Worm (Caenorhabditis elegans): ENCODE results near the gene K10C9.1.

The K10C9.1 gene

DNA sequence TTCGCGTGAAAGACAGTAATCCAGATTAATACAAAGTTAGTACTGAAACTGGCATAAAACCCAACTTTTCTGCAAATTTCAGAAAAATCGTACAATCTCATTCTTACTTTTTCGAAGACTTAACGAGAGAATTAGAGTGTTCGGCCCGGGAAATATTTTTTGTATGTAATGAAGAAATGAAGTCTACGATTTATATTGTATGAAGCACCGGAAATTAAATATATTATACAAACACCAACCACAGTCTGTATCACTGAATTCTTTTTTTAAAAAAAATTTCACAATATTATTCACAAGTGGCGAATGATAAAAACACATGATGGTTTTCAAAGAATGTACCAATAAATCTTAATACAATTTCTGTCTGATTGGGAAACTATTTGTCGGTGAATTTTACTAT is 10.6 kb upstream of the K10C9.1 start, which contains the start of gene str-67:
str-67 (minus strand) TSS at position 101 of the 400 bp plus-strand sequence.
- no peak for TF ChIP-seq tag-97 (GFP tag; IDR thresholded peaks at IDR 0.05)
- no peak for TF ChIP-seq zip-11 (GFP tag; IDR thresholded peaks at IDR 0.05)

DNA sequence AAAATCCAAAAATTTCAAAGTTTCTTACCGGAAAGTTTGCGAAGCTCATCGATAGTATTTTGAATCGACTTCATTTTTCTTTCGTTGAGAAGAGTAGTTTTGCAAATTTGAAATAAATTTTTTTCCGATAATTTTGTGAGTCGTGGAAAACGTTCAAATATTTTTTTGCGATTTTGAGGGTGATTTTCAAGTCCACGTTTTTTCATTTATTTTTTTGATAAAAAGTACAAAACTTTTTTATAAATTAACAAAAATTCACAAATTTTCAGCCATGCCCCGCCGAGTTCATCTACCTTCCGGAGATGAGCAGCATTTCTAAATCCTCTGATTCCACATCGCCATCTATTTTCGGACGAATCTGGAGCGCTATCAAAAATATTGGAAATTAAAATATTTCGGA is 7.6 kb upstream of the K10C9.1 start, which contains the start of gene K10C9.7:
K10C9.7 (minus strand) TSS at position 101 of the 400 bp plus-strand sequence.
- TF ChIP-seq ZK337.2 (GFP tag; IDR thresholded peaks at IDR 0.05), result no peak
- no peak for TF ChIP-seq nhr-76 (tag; optimal IDR thresholded peaks at IDR 0.05)
- no peak for TF ChIP-seq rbr-2 (tag; optimal IDR thresholded peaks at IDR 0.05)

ce11 chrV:1084016-1084415 is 9.0 kb downstream of the K10C9.1 start, which contains the start of gene Y50D4B.6:
Gene Y50D4B.6 (plus strand): TSS chrV:1084316.
- TF ChIP-seq zag-1 (tag; optimal IDR thresholded peaks at IDR 0.05), result no peak
- no peak for TF ChIP-seq saeg-2 (GFP tag; IDR thresholded peaks at IDR 0.05)
- TF ChIP-seq mdt-29 (GFP tag; IDR thresholded peaks at IDR 0.05), result no peak
- no peak for TF ChIP-seq T20F7.1 (GFP tag; optimal IDR thresholded peaks at IDR 0.05)
- TF ChIP-seq tag-97 (GFP tag; IDR thresholded peaks at IDR 0.05), result no peak
- TF ChIP-seq lim-7 (GFP tag; IDR thresholded peaks at IDR 0.05), result no peak
- TF ChIP-seq T26A8.4 (GFP tag; IDR thresholded peaks at IDR 0.05), result no peak
- TF ChIP-seq nhr-10 (tag; optimal IDR thresholded peaks at IDR 0.05), result no peak
- TF ChIP-seq nhr-42 (GFP tag; IDR thresholded peaks at IDR 0.05), result no peak
- TF ChIP-seq ztf-11 (tag; optimal IDR thresholded peaks at IDR 0.05), result no peak
- TF ChIP-seq lin-39 (tag; optimal IDR thresholded peaks at IDR 0.05), result no peak
- no peak for TF ChIP-seq lsy-2 (tag; optimal IDR thresholded peaks at IDR 0.05)
- TF ChIP-seq rbr-2 (tag; optimal IDR thresholded peaks at IDR 0.05), result no peak
- no peak for TF ChIP-seq gei-8 (GFP tag; optimal IDR thresholded peaks at IDR 0.05)
- TF ChIP-seq ceh-44 (GFP tag; IDR thresholded peaks at IDR 0.05), result no peak
- TF ChIP-seq daf-19 (GFP tag; conservative IDR thresholded peaks at IDR 0.05), result no peak
- TF ChIP-seq duxl-1 (tag; optimal IDR thresholded peaks at IDR 0.05; ENCODE audit: poor library complexity), result no peak
- TF ChIP-seq mes-2 (tag; optimal IDR thresholded peaks at IDR 0.05; ENCODE audit: poor library complexity, severe bottlenecking), result no peak
- no peak for TF ChIP-seq php-3 (GFP tag; IDR thresholded peaks at IDR 0.05)
- TF ChIP-seq snpc-1.2 (GFP tag; IDR thresholded peaks at IDR 0.05), result no peak

DNA sequence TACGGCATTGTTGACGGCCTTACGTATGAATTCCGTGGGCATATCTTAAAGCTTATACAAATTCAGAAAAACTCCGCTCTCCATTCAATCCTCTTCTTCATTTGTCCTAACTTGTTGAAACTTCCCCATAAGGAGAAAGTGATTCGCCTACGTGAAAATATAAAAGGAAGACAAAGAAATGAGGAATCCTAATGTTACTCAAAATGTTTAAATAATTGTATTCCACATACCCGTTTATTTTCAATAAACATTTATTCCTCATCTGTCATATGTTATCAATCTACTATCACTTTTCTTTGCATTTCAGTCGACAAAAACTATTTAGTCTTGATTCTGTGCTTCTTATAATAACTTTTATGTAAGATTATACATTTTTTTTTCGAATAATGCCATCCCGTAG is 12.9 kb downstream of the K10C9.1 start, which contains the start of gene clec-203:
clec-203 (plus strand) TSS at position 301 of the 400 bp plus-strand sequence.
- TF ChIP-seq ztf-11 (tag; optimal IDR thresholded peaks at IDR 0.05) (no peak), pha-4 (GFP tag; IDR thresholded peaks at IDR 0.05) (no peak), pha-4 (tag; optimal IDR thresholded peaks at IDR 0.05) (no peak), zip-11 (GFP tag; IDR thresholded peaks at IDR 0.05) (no peak), aha-1 (tag) (no peak), daf-19 (GFP tag; conservative IDR thresholded peaks at IDR 0.05) (no peak), ctbp-1 (GFP tag; IDR thresholded peaks at IDR 0.05) (no peak), Y48G9A.11 (GFP tag; IDR thresholded peaks at IDR 0.05) (no peak), ZK337.2 (GFP tag; IDR thresholded peaks at IDR 0.05) (no peak)

DNA sequence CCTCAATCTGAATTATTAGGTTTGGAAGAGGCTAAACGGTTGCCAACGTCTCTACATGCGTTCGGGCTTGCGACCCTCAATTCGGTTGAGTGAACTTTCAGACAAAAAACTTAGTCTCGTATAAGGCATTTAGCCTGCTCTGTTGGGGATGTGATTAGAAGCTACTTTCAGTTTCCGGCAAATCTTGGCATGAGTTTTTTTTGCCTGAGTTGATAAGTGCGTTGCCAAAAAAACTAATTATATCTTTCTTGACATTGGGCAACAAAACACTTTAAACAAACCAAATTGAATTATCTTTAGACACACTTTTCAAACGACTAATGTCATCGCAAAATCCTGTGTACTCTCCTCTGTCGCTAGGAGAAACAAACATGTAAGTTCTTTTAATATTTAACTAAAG is 17.3 kb downstream of the K10C9.1 start, which contains the start of gene Y50D4B.4:
Y50D4B.4 (plus strand) TSS at position 301 of the 400 bp plus-strand sequence.
- TF ChIP-seq skn-1 (tag; optimal IDR thresholded peaks at IDR 0.05), result no peak
- TF ChIP-seq nhr-10 (tag; optimal IDR thresholded peaks at IDR 0.05), result no peak
- TF ChIP-seq snpc-4 (tag; optimal IDR thresholded peaks at IDR 0.05), result no peak
- TF ChIP-seq ceh-44 (GFP tag; IDR thresholded peaks at IDR 0.05), result no peak
- no peak for TF ChIP-seq nhr-76 (tag; optimal IDR thresholded peaks at IDR 0.05)
- no peak for TF ChIP-seq nhr-111 (GFP tag; optimal IDR thresholded peaks at IDR 0.05)
- no peak for TF ChIP-seq hlh-11 (tag; optimal IDR thresholded peaks at IDR 0.05)
- no peak for TF ChIP-seq fkh-10 (GFP tag; optimal IDR thresholded peaks at IDR 0.05)
- TF ChIP-seq egl-43 (GFP tag; IDR thresholded peaks at IDR 0.05), result no peak
- no peak for TF ChIP-seq R02D3.7 (tag; optimal IDR thresholded peaks at IDR 0.05)
- TF ChIP-seq gei-8 (GFP tag; optimal IDR thresholded peaks at IDR 0.05), result no peak
- TF ChIP-seq lsy-2 (tag; optimal IDR thresholded peaks at IDR 0.05), result no peak
- no peak for TF ChIP-seq madf-9 (GFP tag; conservative IDR thresholded peaks at IDR 0.05)
- TF ChIP-seq cey-2 (tag; optimal IDR thresholded peaks at IDR 0.05; ENCODE audit: borderline replicate concordance, insufficient read depth), result no peak
- no peak for TF ChIP-seq egl-27 (tag; optimal IDR thresholded peaks at IDR 0.05)
- no peak for TF ChIP-seq lin-39 (tag; optimal IDR thresholded peaks at IDR 0.05)
- TF ChIP-seq hlh-30 (tag; optimal IDR thresholded peaks at IDR 0.05; ENCODE audit: insufficient read depth), result no peak

Data from whole organism, L4 larva.